Fruit fly (Drosophila melanogaster) whole organism, embryonic: ENCODE data around the gene CG5902.

Experiments used
- CG10565 ChIP-seq: fragments of 200-800 bp; sonication (Bioruptor generic); optimal IDR thresholded peaks from 3 replicates; lab custom pipeline; 2016; ENCODE audit warnings: missing biosample characterization, mild to moderate bottlenecking, missing genetic modification characterization
- CG13287 ChIP-seq: fragments of 200-800 bp; sonication (Bioruptor generic); IDR thresholded peaks from 2 replicates; pipeline ENCODE4 v1.3.6; 2022; ENCODE audit warnings: missing biosample characterization, missing genetic modification characterization; ENCODE audit not compliant: partially characterized antibody
- CG15514 ChIP-seq: fragments of 200-800 bp; sonication (Bioruptor generic); optimal IDR thresholded peaks from 3 replicates; lab custom pipeline; 2017; ENCODE audit warnings: missing biosample characterization, missing genetic modification characterization, mild to moderate bottlenecking, moderate library complexity, missing genetic modification reagents
- CG1602 ChIP-seq: fragments of 200-800 bp; sonication (Bioruptor generic); optimal IDR thresholded peaks from 3 replicates; lab custom pipeline; 2016; ENCODE audit warnings: missing biosample characterization, missing genetic modification characterization
- CG2116 ChIP-seq: fragments of 200-800 bp; sonication (Bioruptor generic); optimal IDR thresholded peaks from 3 replicates; lab custom pipeline; 2018; ENCODE audit warnings: missing biosample characterization, mild to moderate bottlenecking, missing genetic modification characterization
- CG2712 ChIP-seq: fragments of 200-800 bp; optimal IDR thresholded peaks from 3 replicates; lab custom pipeline; 2019; ENCODE audit warnings: missing biosample characterization, mild to moderate bottlenecking, missing genetic modification characterization, moderate library complexity
- CG3065 ChIP-seq: fragments of 200-800 bp; sonication (Bioruptor generic); optimal IDR thresholded peaks from 2 replicates; lab custom pipeline; 2016; ENCODE audit warnings: missing biosample characterization, missing genetic modification characterization
- CG32767 ChIP-seq: fragments of 200-800 bp; sonication (Bioruptor generic); IDR thresholded peaks from 2 replicates; pipeline ENCODE4 v1.3.6; 2022; ENCODE audit warnings: missing biosample characterization, missing genetic modification characterization
- CG32772 ChIP-seq: fragments of 200-800 bp; sonication (Bioruptor generic); IDR thresholded peaks from 2 replicates; pipeline ENCODE4 v1.3.6; 2022; ENCODE audit warnings: missing biosample characterization, missing genetic modification characterization
- CG33213 ChIP-seq: fragments of 200-800 bp; sonication (Bioruptor generic); optimal IDR thresholded peaks from 3 replicates; lab custom pipeline; 2016; ENCODE audit warnings: missing biosample characterization, missing genetic modification characterization
- CG4424 ChIP-seq: fragments of 200-800 bp; sonication (Bioruptor generic); optimal IDR thresholded peaks from 3 replicates; lab custom pipeline; 2016; ENCODE audit warnings: missing biosample characterization, missing genetic modification characterization
- CG4854 ChIP-seq: fragments of 200-800 bp; sonication (Bioruptor generic); optimal IDR thresholded peaks from 2 replicates; lab custom pipeline; 2016; ENCODE audit warnings: missing biosample characterization, missing genetic modification characterization, inconsistent platforms
- CG6254 ChIP-seq: fragments of 200-800 bp; sonication (Bioruptor generic); optimal IDR thresholded peaks from 3 replicates; lab custom pipeline; 2017; ENCODE audit warnings: mild to moderate bottlenecking, missing biosample characterization, missing genetic modification reagents, missing genetic modification characterization
- CG8924 ChIP-seq: fragments of 200-800 bp; optimal IDR thresholded peaks from 3 replicates; lab custom pipeline; 2019; ENCODE audit warnings: missing biosample characterization, mild to moderate bottlenecking, missing genetic modification characterization, moderate library complexity
- CTCF ChIP-seq: fragments of 200-800 bp; sonication (Bioruptor generic); optimal IDR thresholded peaks from 2 replicates; lab custom pipeline; 2017; ENCODE audit warnings: missing biosample characterization, mild to moderate bottlenecking, missing genetic modification characterization, moderate library complexity
- Camta ChIP-seq: fragments of 200-800 bp; sonication (Bioruptor generic); optimal IDR thresholded peaks from 2 replicates; lab custom pipeline; 2016; ENCODE audit warnings: missing biosample characterization, missing genetic modification characterization
- D ChIP-seq, 2 experiments: fragments of 200-800 bp in 1 of 2; fragments of >200 bp in 1 of 2; sonication (Bioruptor generic) in 1 of 2; optimal IDR thresholded peaks; 2 replicates in 1 of 2; 3 replicates in 1 of 2; lab custom pipeline; 2017; ENCODE audit warnings: mild to moderate bottlenecking in 1 of 2, missing biosample characterization in 1 of 2, missing genetic modification characterization in 1 of 2, missing genetic modification reagents in 1 of 2
- Dek ChIP-seq: fragments of 200-800 bp; sonication (Bioruptor generic); optimal IDR thresholded peaks from 3 replicates; lab custom pipeline; 2019; ENCODE audit warnings: missing biosample characterization, mild to moderate bottlenecking, missing genetic modification characterization, moderate library complexity
- Dip3 ChIP-seq: fragments of 200-800 bp; sonication (Bioruptor generic); optimal IDR thresholded peaks from 3 replicates; lab custom pipeline; 2016; ENCODE audit warnings: missing biosample characterization, missing genetic modification characterization
- H2.0 ChIP-seq: fragments of 200-800 bp; sonication (Bioruptor generic); IDR thresholded peaks from 2 replicates; pipeline ENCODE4 v1.3.6; 2022; ENCODE audit warnings: missing biosample characterization, missing genetic modification characterization
- HLH4C ChIP-seq: fragments of 200-800 bp; sonication (Bioruptor generic); IDR thresholded peaks from 3 replicates; pipeline ENCODE4 v1.3.6; 2022; ENCODE audit warnings: missing biosample characterization, missing genetic modification characterization; ENCODE audit not compliant: partially characterized antibody
- Hmr ChIP-seq: fragments of 200-800 bp; sonication (Bioruptor generic); optimal IDR thresholded peaks from 3 replicates; lab custom pipeline; 2017; ENCODE audit warnings: mild to moderate bottlenecking, missing biosample characterization, missing genetic modification reagents, missing genetic modification characterization
- Hr78 ChIP-seq, 2 experiments: fragments of 200-800 bp in 1 of 2; fragments of >200 bp in 1 of 2; sonication (Bioruptor generic) in 1 of 2; optimal IDR thresholded peaks; 2 replicates each; lab custom pipeline; 2017 to 2019; ENCODE audit warnings: missing biosample characterization in 2 of 2, missing genetic modification characterization in 2 of 2, mild to moderate bottlenecking in 1 of 2, moderate library complexity in 1 of 2
- Lhr ChIP-seq: fragments of 200-800 bp; sonication (Bioruptor generic); optimal IDR thresholded peaks from 3 replicates; lab custom pipeline; 2017; ENCODE audit warnings: mild to moderate bottlenecking, missing biosample characterization, missing genetic modification reagents, missing genetic modification characterization
- Lpt ChIP-seq: fragments of >200 bp; optimal IDR thresholded peaks from 2 replicates; lab custom pipeline; 2018; ENCODE audit warnings: missing biosample characterization, missing genetic modification characterization
- MBD-R2 ChIP-seq: fragments of 200-800 bp; sonication (Bioruptor generic); IDR thresholded peaks from 2 replicates; pipeline ENCODE4 v1.3.6; 2022; ENCODE audit warnings: missing biosample characterization, missing genetic modification characterization
- Med ChIP-seq: fragments of 200-800 bp; sonication (Bioruptor generic); peaks from one replicate; lab custom pipeline; 2016; ENCODE audit warnings: missing biosample characterization, missing genetic modification characterization, mild to moderate bottlenecking, inconsistent platforms, moderate library complexity
- NC2β ChIP-seq: fragments of 200-800 bp; sonication (Bioruptor generic); optimal IDR thresholded peaks from 2 replicates; lab custom pipeline; 2016; ENCODE audit warnings: missing biosample characterization, missing genetic modification characterization
- NfI ChIP-seq: fragments of 200-800 bp; sonication (Bioruptor generic); optimal IDR thresholded peaks from 3 replicates; lab custom pipeline; 2018; ENCODE audit warnings: missing biosample characterization, mild to moderate bottlenecking, missing genetic modification characterization, moderate library complexity
- Optix ChIP-seq: fragments of 200-800 bp; sonication (Bioruptor generic); IDR thresholded peaks from 3 replicates; pipeline ENCODE4 v1.3.6; 2022; ENCODE audit warnings: missing biosample characterization, missing genetic modification characterization
- Rfx ChIP-seq: fragments of 200-800 bp; sonication (Bioruptor generic); IDR thresholded peaks from 2 replicates; pipeline ENCODE4 v1.3.6; 2022; ENCODE audit warnings: missing biosample characterization, missing genetic modification characterization
- Scr ChIP-seq: fragments of 200-800 bp; sonication (Bioruptor generic); IDR thresholded peaks from 2 replicates; pipeline ENCODE4 v1.3.6; 2022; ENCODE audit warnings: missing biosample characterization, missing genetic modification characterization; ENCODE audit not compliant: partially characterized antibody
- Sox102F ChIP-seq: fragments of 200-800 bp; sonication (Bioruptor generic); optimal IDR thresholded peaks from 2 replicates; lab custom pipeline; 2018; ENCODE audit warnings: missing biosample characterization, mild to moderate bottlenecking, missing genetic modification characterization, moderate library complexity
- Tbp ChIP-seq: fragments of >200 bp; optimal IDR thresholded peaks from 2 replicates; lab custom pipeline; 2018; ENCODE audit warnings: missing biosample characterization, missing genetic modification characterization
- bcd ChIP-seq: fragments of 200-800 bp; sonication (Bioruptor generic); optimal IDR thresholded peaks from 2 replicates; lab custom pipeline; 2017; ENCODE audit warnings: missing biosample characterization, mild to moderate bottlenecking, missing genetic modification characterization
- cad ChIP-seq: fragments of >200 bp; optimal IDR thresholded peaks from 2 replicates; lab custom pipeline; 2017; ENCODE audit warnings: missing biosample characterization, missing genetic modification characterization
- gro ChIP-seq: fragments of 200-800 bp; sonication (Bioruptor generic); optimal IDR thresholded peaks from 2 replicates; lab custom pipeline; 2016; ENCODE audit warnings: missing biosample characterization, missing genetic modification characterization
- maf-S ChIP-seq: fragments of 200-800 bp; sonication (Bioruptor generic); optimal IDR thresholded peaks from 2 replicates; lab custom pipeline; 2016; ENCODE audit warnings: missing biosample characterization, missing genetic modification characterization
- prd ChIP-seq, 3 experiments: fragments of >200 bp in 2 of 3; fragments of 200-800 bp in 1 of 3; sonication (Bioruptor generic) in 1 of 3; optimal IDR thresholded peaks in 2 of 3; IDR thresholded peaks in 1 of 3; 2 replicates in 2 of 3; 3 replicates in 1 of 3; pipeline versions ENCODE4 v1.3.6 to Lab custom; 2017 to 2022; ENCODE audit warnings: missing biosample characterization in 1 of 3, missing genetic modification characterization in 1 of 3
- sd ChIP-seq: fragments of 200-800 bp; sonication (Bioruptor generic); optimal IDR thresholded peaks from 3 replicates; lab custom pipeline; 2018; ENCODE audit warnings: missing biosample characterization, mild to moderate bottlenecking, missing genetic modification characterization, moderate library complexity
- sens-2 ChIP-seq: fragments of 200-800 bp; sonication (Bioruptor generic); IDR thresholded peaks from 2 replicates; pipeline ENCODE4 v1.3.6; 2022; ENCODE audit warnings: missing biosample characterization, missing genetic modification characterization
- sna ChIP-seq: fragments of 200-800 bp; sonication (Bioruptor generic); IDR thresholded peaks from 2 replicates; pipeline ENCODE4 v1.3.6; 2022; ENCODE audit warnings: missing biosample characterization, missing genetic modification characterization; ENCODE audit not compliant: partially characterized antibody
- sob ChIP-seq: fragments of 200-800 bp; sonication (Bioruptor generic); IDR thresholded peaks from 2 replicates; pipeline ENCODE4 v1.3.6; 2022; ENCODE audit warnings: missing biosample characterization, missing genetic modification characterization
- twi ChIP-seq: fragments of 200-800 bp; optimal IDR thresholded peaks from 2 replicates; lab custom pipeline; 2019; ENCODE audit warnings: missing biosample characterization, mild to moderate bottlenecking, missing genetic modification characterization, moderate library complexity
- tx ChIP-seq: fragments of 200-800 bp; sonication (Bioruptor generic); optimal IDR thresholded peaks from 2 replicates; lab custom pipeline; 2016; ENCODE audit warnings: missing biosample characterization, missing genetic modification characterization
- vvl ChIP-seq: fragments of 200-800 bp; sonication (Bioruptor generic); IDR thresholded peaks from 2 replicates; pipeline ENCODE4 v1.3.6; 2022; ENCODE audit warnings: missing biosample characterization, missing genetic modification characterization
- wek ChIP-seq: fragments of 200-800 bp; sonication (Bioruptor generic); optimal IDR thresholded peaks from 3 replicates; lab custom pipeline; 2018; ENCODE audit warnings: missing biosample characterization, mild to moderate bottlenecking, missing genetic modification characterization, moderate library complexity
- zen2 ChIP-seq: fragments of 200-800 bp; sonication (Bioruptor generic); IDR thresholded peaks from 3 replicates; pipeline ENCODE4 v1.3.6; 2022; ENCODE audit warnings: missing biosample characterization, missing genetic modification characterization; ENCODE audit not compliant: partially characterized antibody

The CG5902 gene

DNA sequence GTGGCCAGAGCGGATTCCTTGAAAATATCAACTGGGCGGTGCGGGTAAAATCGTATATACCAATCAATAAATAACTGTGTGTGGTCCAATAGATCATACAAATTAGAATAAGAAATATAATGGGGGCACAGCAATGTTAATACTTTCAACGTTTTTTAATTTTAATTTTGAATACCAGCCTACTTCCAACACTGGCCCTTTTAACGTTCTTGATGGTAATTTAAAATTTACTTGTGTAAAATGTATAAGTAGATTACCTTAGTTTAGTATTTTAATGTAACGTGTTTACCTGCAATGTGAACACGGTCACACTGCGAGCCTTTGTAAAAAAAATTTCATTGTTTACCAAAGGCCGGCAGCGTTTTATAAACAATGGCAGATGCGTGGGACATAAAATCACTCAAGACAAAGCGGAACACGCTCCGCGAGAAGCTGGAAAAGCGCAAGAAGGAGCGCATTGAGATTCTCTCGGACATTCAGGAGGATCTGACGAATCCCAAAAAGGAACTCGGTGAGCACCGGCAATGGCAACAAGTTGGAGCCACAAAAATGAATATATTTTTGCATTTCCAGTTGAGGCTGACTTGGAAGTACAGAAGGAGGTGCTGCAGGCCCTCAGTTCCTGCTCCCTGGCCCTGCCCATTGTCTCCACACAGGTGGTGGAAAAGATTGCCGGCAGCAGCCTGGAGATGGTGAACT is 45.5 kb downstream of the CG5902 start, which contains the start of the genes KrT95D and Mettl3:
KrT95D (minus strand) TSS at position 3 of the 699 bp plus-strand sequence.
Mettl3 (plus strand) TSS at position 333 of the 699 bp plus-strand sequence.
- TF ChIP-seq CG6254 (GFP tag; lab: Kevin White, UChicago) = no peak
- no peak for TF ChIP-seq Dek (tag; lab: Kevin White, UChicago)
- no peak for TF ChIP-seq wek (GFP tag; lab: Kevin White, UChicago)
- TF ChIP-seq bcd = peak; percentile 2
- TF ChIP-seq HLH4C (GFP tag; lab: Robert Waterston, UW) = no peak; the same call in 2 of the 3 replicates
- TF ChIP-seq CG13287 (GFP tag; lab: Robert Waterston, UW) = peak; percentile 49
- peak; percentile 42; the same call in 1 of the 2 replicates for TF ChIP-seq vvl (GFP tag; lab: Robert Waterston, UW)
- peak; percentile 56 for TF ChIP-seq Hmr (GFP tag; lab: Kevin White, UChicago)
- TF ChIP-seq zen2 (GFP tag; lab: Robert Waterston, UW) = no peak
- TF ChIP-seq CG2712 (tag; lab: Kevin White, UChicago) = peak; percentile 37
- 0 out of 2 replicates have a peak, but pooled peaks have one; percentile 11 for TF ChIP-seq sna
- TF ChIP-seq Hr78 (GFP tag; optimal IDR thresholded peaks at IDR 0.05; lab: Kevin White, UChicago) = no peak
- peak; percentile 37 for TF ChIP-seq CG8924
- no peak for TF ChIP-seq CG10565 (GFP tag; lab: Kevin White, UChicago)
- TF ChIP-seq CG4424 (GFP tag; lab: Kevin White, UChicago) = peak; percentile 25
- TF ChIP-seq gro = peak; percentile 22
- TF ChIP-seq Med = peak; percentile 81
- no peak for TF ChIP-seq cad (GFP tag; lab: Kevin White, UChicago)
- TF ChIP-seq Lpt (GFP tag; lab: Kevin White, UChicago) = no peak
- no peak for TF ChIP-seq CG32767
- peak; percentile 8 for TF ChIP-seq Rfx (GFP tag; lab: Robert Waterston, UW)
- peak; percentile 34 for TF ChIP-seq Dip3 (GFP tag; lab: Kevin White, UChicago)
- TF ChIP-seq sob (GFP tag; lab: Robert Waterston, UW) = 0 out of 2 replicates have a peak, but pooled peaks have one; percentile 47
- TF ChIP-seq sd = peak; percentile 34
- TF ChIP-seq Lhr (GFP tag; lab: Kevin White, UChicago) = peak; percentile 87
- TF ChIP-seq Tbp (GFP tag; lab: Kevin White, UChicago) = peak; percentile 62
- peak; percentile 59 for TF ChIP-seq CG32772 (GFP tag; lab: Robert Waterston, UW)
- peak; percentile 36 for TF ChIP-seq maf-S (GFP tag; lab: Kevin White, UChicago)
- no peak for TF ChIP-seq D (optimal IDR thresholded peaks at IDR 0.05; lab: Kevin White, UChicago)
- peak; percentile 35 for TF ChIP-seq D (GFP tag; optimal IDR thresholded peaks at IDR 0.05; lab: Kevin White, UChicago)
- no peak for TF ChIP-seq Camta (GFP tag; lab: Kevin White, UChicago)
- no peak for TF ChIP-seq NfI
- no peak for TF ChIP-seq H2.0
- peak; percentile 7 for TF ChIP-seq CG3065
- TF ChIP-seq CTCF (GFP tag; lab: Kevin White, UChicago) = peak; percentile 60
- TF ChIP-seq twi = no peak
- TF ChIP-seq prd (optimal IDR thresholded peaks at IDR 0.05; lab: Kevin White, UChicago) = no peak
- TF ChIP-seq prd (GFP tag; IDR thresholded peaks at IDR 0.05; lab: Robert Waterston, UW) = no peak
- TF ChIP-seq CG33213 (GFP tag; lab: Kevin White, UChicago) = peak; percentile 42
- TF ChIP-seq sens-2 = no peak
- TF ChIP-seq CG4854 = no peak
- TF ChIP-seq CG15514 (GFP tag; lab: Kevin White, UChicago) = peak; percentile 59
- no peak for TF ChIP-seq CG1602 (GFP tag; lab: Kevin White, UChicago)
- TF ChIP-seq NC2β (GFP tag; lab: Kevin White, UChicago) = no peak
- TF ChIP-seq CG2116 (GFP tag; lab: Kevin White, UChicago) = peak; percentile 62
- peak; percentile 50; the same call in 1 of the 2 replicates for TF ChIP-seq MBD-R2 (GFP tag; lab: Robert Waterston, UW)
- TF ChIP-seq Sox102F (GFP tag; lab: Kevin White, UChicago) = no peak
- TF ChIP-seq Optix (GFP tag; lab: Robert Waterston, UW) = no peak
- TF ChIP-seq tx (GFP tag; lab: Kevin White, UChicago) = no peak
- TF ChIP-seq Scr (GFP tag; lab: Robert Waterston, UW) = peak; percentile 11; the same call in 1 of the 2 replicates
